Worm (Caenorhabditis elegans) whole organism, L4/young adult: ENCODE measurements around the gene cap-2.

Experiments
- W03F9.2 ChIP-seq: fragments of 150-350 bp; optimal IDR thresholded peaks from 2 replicates; lab custom pipeline; 2014; ENCODE audit warnings: missing biosample characterization, missing genetic modification characterization
- dao-5 ChIP-seq: sonication (generic microtip); optimal IDR thresholded peaks from 2 replicates; lab custom pipeline; 2016; ENCODE audit warnings: missing genotype, missing genetic modification characterization, moderate library complexity, missing compliant biosample characterization
- him-1 ChIP-seq: sonication (generic microtip); optimal IDR thresholded peaks from 2 replicates; lab custom pipeline; 2016; ENCODE audit warnings: missing genotype, missing genetic modification reagents, missing genetic modification characterization, missing compliant biosample characterization

DNA sequence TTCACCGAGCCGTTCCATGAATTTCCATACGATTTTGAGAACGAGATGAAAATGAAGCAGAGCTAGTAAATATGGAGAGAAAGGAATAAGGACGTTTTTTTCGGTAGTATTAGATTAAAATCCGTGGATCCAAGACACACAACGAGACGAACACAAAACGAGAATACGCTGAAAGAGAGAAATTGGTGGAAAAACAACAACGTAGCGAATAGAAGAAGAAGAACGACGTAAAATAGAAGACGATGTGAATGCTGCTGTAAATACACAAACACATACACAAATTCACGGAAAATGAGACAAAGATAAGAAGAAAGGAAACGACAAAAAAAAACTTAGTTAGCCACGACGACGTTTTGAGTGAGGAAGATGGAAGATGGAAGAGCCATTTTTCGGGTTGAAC, 34.3 kb upstream of the cap-2 start:
- TF ChIP-seq him-1 (tag; lab: Kevin White, UChicago) (no peak), dao-5 (tag; lab: Kevin White, UChicago) (no peak), W03F9.2 (no peak)
